Fruit fly (Drosophila melanogaster) whole organism, embryonic: ENCODE results near the gene CG3505.
A peak's percentile ranks its signal among the peaks of the same experiment; 100 is the strongest.

Experiments used
- Aef1 ChIP-seq: fragments of 200-800 bp; sonication (Bioruptor generic); IDR thresholded peaks from 3 replicates; pipeline ENCODE4 v1.3.6; 2022; ENCODE audit warnings: missing biosample characterization, missing genetic modification characterization
- CG10959 ChIP-seq: fragments of 200-800 bp; sonication (Bioruptor generic); IDR thresholded peaks from 2 replicates; pipeline ENCODE4 v1.3.6; 2022; ENCODE audit warnings: missing biosample characterization, missing genetic modification characterization
- CG13296 ChIP-seq: fragments of 200-800 bp; sonication (Bioruptor generic); optimal IDR thresholded peaks from 3 replicates; lab custom pipeline; 2018; ENCODE audit warnings: missing biosample characterization, mild to moderate bottlenecking, missing genetic modification characterization
- CG15514 ChIP-seq: fragments of 200-800 bp; sonication (Bioruptor generic); optimal IDR thresholded peaks from 3 replicates; lab custom pipeline; 2017; ENCODE audit warnings: missing biosample characterization, missing genetic modification characterization, mild to moderate bottlenecking, moderate library complexity, missing genetic modification reagents
- CG17359 ChIP-seq: fragments of 200-800 bp; sonication (Bioruptor generic); optimal IDR thresholded peaks from 3 replicates; lab custom pipeline; 2018; ENCODE audit warnings: missing biosample characterization, mild to moderate bottlenecking, missing genetic modification characterization, moderate library complexity
- CG17612 ChIP-seq: fragments of 200-800 bp; sonication (Bioruptor generic); IDR thresholded peaks from 2 replicates; pipeline ENCODE4 v1.3.6; 2022; ENCODE audit warnings: missing biosample characterization, missing genetic modification characterization
- CG18476 ChIP-seq: fragments of 200-800 bp; sonication (Bioruptor generic); optimal IDR thresholded peaks from 2 replicates; lab custom pipeline; 2016; ENCODE audit warnings: missing biosample characterization, mild to moderate bottlenecking, missing genetic modification characterization
- CG30431 ChIP-seq: fragments of 200-800 bp; sonication (Bioruptor generic); optimal IDR thresholded peaks from 2 replicates; lab custom pipeline; 2017; ENCODE audit warnings: missing biosample characterization, missing genetic modification characterization
- CG31365 ChIP-seq: fragments of 200-800 bp; sonication (Bioruptor generic); optimal IDR thresholded peaks from 2 replicates; lab custom pipeline; 2018; ENCODE audit warnings: missing biosample characterization, mild to moderate bottlenecking, missing genetic modification characterization
- CG33557 ChIP-seq: fragments of 200-800 bp; sonication (Bioruptor generic); optimal IDR thresholded peaks from 2 replicates; lab custom pipeline; 2019; ENCODE audit warnings: missing biosample characterization, mild to moderate bottlenecking, missing genetic modification characterization, moderate library complexity
- CG6854 ChIP-seq: fragments of 200-800 bp; sonication (Bioruptor generic); optimal IDR thresholded peaks from 3 replicates; lab custom pipeline; 2017; ENCODE audit warnings: missing biosample characterization, mild to moderate bottlenecking, missing genetic modification characterization
- CG8478 ChIP-seq: fragments of >200 bp; optimal IDR thresholded peaks from 2 replicates; lab custom pipeline; 2018
- CG9876 ChIP-seq: fragments of 200-800 bp; sonication (Bioruptor generic); optimal IDR thresholded peaks from 2 replicates; lab custom pipeline; 2016; ENCODE audit warnings: missing biosample characterization, missing genetic modification characterization
- Dll ChIP-seq: fragments of 200-800 bp; sonication (Bioruptor generic); IDR thresholded peaks from 4 replicates; pipeline ENCODE4 v1.3.6; 2022; ENCODE audit warnings: missing biosample characterization, missing genetic modification characterization; ENCODE audit not compliant: partially characterized antibody
- Eip74EF ChIP-seq, 2 experiments: fragments of 200-800 bp in 1 of 2; fragments of >200 bp in 1 of 2; sonication (Bioruptor generic) in 1 of 2; optimal IDR thresholded peaks; 2 replicates each; lab custom pipeline; 2017 to 2019; ENCODE audit warnings: missing biosample characterization in 2 of 2, missing genetic modification characterization in 2 of 2, mild to moderate bottlenecking in 1 of 2, moderate library complexity in 1 of 2
- MTF-1 ChIP-seq: fragments of 200-800 bp; sonication (Bioruptor generic); optimal IDR thresholded peaks from 2 replicates; lab custom pipeline; 2018; ENCODE audit warnings: missing biosample characterization, mild to moderate bottlenecking, missing genetic modification characterization, borderline replicate concordance
- Med ChIP-seq: fragments of 200-800 bp; sonication (Bioruptor generic); peaks from one replicate; lab custom pipeline; 2016; ENCODE audit warnings: missing biosample characterization, missing genetic modification characterization, mild to moderate bottlenecking, inconsistent platforms, moderate library complexity
- Mrtf ChIP-seq: fragments of 200-800 bp; sonication (Bioruptor generic); IDR thresholded peaks from 3 replicates; pipeline ENCODE4 v1.3.6; 2022; ENCODE audit warnings: missing biosample characterization, missing genetic modification characterization
- NFAT ChIP-seq: fragments of 200-800 bp; sonication (Bioruptor generic); IDR thresholded peaks from 2 replicates; pipeline ENCODE4 v1.3.6; 2022; ENCODE audit warnings: missing biosample characterization, missing genetic modification characterization
- Oaz ChIP-seq: fragments of 200-800 bp; sonication (Bioruptor generic); IDR thresholded peaks from 2 replicates; pipeline ENCODE4 v1.3.6; 2022; ENCODE audit warnings: missing biosample characterization, missing genetic modification characterization
- Scr ChIP-seq: fragments of 200-800 bp; sonication (Bioruptor generic); IDR thresholded peaks from 2 replicates; pipeline ENCODE4 v1.3.6; 2022; ENCODE audit warnings: missing biosample characterization, missing genetic modification characterization; ENCODE audit not compliant: partially characterized antibody
- Sry-δ ChIP-seq: fragments of 200-800 bp; sonication (Bioruptor generic); optimal IDR thresholded peaks from 2 replicates; lab custom pipeline; 2016; ENCODE audit warnings: missing biosample characterization, missing genetic modification characterization
- aop ChIP-seq: fragments of 200-800 bp; sonication (Bioruptor generic); IDR thresholded peaks from 2 replicates; pipeline ENCODE4 v1.3.6; 2022; ENCODE audit warnings: missing biosample characterization, missing genetic modification characterization
- ato ChIP-seq: fragments of 200-800 bp; sonication (Bioruptor generic); IDR thresholded peaks from 2 replicates; pipeline ENCODE4 v1.3.6; 2022; ENCODE audit warnings: missing biosample characterization, missing genetic modification characterization; ENCODE audit not compliant: partially characterized antibody
- bigmax ChIP-seq: fragments of 200-800 bp; sonication (Bioruptor generic); optimal IDR thresholded peaks from 2 replicates; lab custom pipeline; 2018; ENCODE audit warnings: missing biosample characterization, mild to moderate bottlenecking, missing genetic modification characterization
- br ChIP-seq: fragments of >200 bp; optimal IDR thresholded peaks from 2 replicates; lab custom pipeline; 2017
- cas ChIP-seq: fragments of 200-800 bp; sonication (Bioruptor generic); IDR thresholded peaks from 2 replicates; pipeline ENCODE4 v1.3.6; 2022; ENCODE audit warnings: missing biosample characterization, missing genetic modification characterization
- chn ChIP-seq: fragments of 200-800 bp; sonication (Bioruptor generic); optimal IDR thresholded peaks from 2 replicates; lab custom pipeline; 2016; ENCODE audit warnings: missing biosample characterization, missing genetic modification characterization
- crp ChIP-seq, 2 experiments: fragments of 200-800 bp; sonication (Bioruptor generic); optimal IDR thresholded peaks; 2 replicates in 1 of 2; 3 replicates in 1 of 2; lab custom pipeline; 2017; ENCODE audit warnings: missing biosample characterization in 2 of 2, missing genetic modification characterization in 2 of 2, mild to moderate bottlenecking in 1 of 2, moderate library complexity in 1 of 2
- esg ChIP-seq: fragments of 200-800 bp; sonication (Bioruptor generic); conservative IDR thresholded peaks from 2 replicates; pipeline ENCODE4 v1.3.6; 2022; ENCODE audit warnings: missing biosample characterization, missing genetic modification characterization
- ftz-f1 ChIP-seq: fragments of 200-800 bp; sonication (Bioruptor generic); optimal IDR thresholded peaks from 2 replicates; lab custom pipeline; 2016; ENCODE audit warnings: missing biosample characterization, missing genetic modification characterization
- gcm ChIP-seq: fragments of 200-800 bp; sonication (Bioruptor generic); optimal IDR thresholded peaks from 2 replicates; lab custom pipeline; 2019; ENCODE audit warnings: missing biosample characterization, mild to moderate bottlenecking, missing genetic modification characterization, moderate library complexity
- ham ChIP-seq: fragments of 200-800 bp; sonication (Bioruptor generic); IDR thresholded peaks from 2 replicates; pipeline ENCODE4 v1.3.6; 2022; ENCODE audit warnings: missing biosample characterization, missing genetic modification characterization
- hb ChIP-seq: fragments of 200-800 bp; sonication (Bioruptor generic); IDR thresholded peaks from 3 replicates; pipeline ENCODE4 v1.3.6; 2022; ENCODE audit warnings: missing biosample characterization, missing genetic modification characterization; ENCODE audit not compliant: partially characterized antibody
- her ChIP-seq: fragments of 200-800 bp; sonication (Bioruptor generic); optimal IDR thresholded peaks from 2 replicates; lab custom pipeline; 2016; ENCODE audit warnings: missing biosample characterization, missing genetic modification characterization
- kah ChIP-seq: fragments of 200-800 bp; sonication (Bioruptor generic); optimal IDR thresholded peaks from 2 replicates; lab custom pipeline; 2018; ENCODE audit warnings: missing biosample characterization, mild to moderate bottlenecking, missing genetic modification characterization
- kay ChIP-seq: fragments of 200-800 bp; sonication (Bioruptor generic); optimal IDR thresholded peaks from 2 replicates; lab custom pipeline; 2016; ENCODE audit warnings: missing biosample characterization, missing genetic modification characterization
- lov ChIP-seq, 2 experiments: fragments of 200-800 bp in 1 of 2; fragments of >200 bp in 1 of 2; sonication (Bioruptor generic) in 1 of 2; IDR thresholded peaks in 1 of 2; optimal IDR thresholded peaks in 1 of 2; 2 replicates in 1 of 2; 3 replicates in 1 of 2; pipeline versions ENCODE4 v1.3.6 to Lab custom; 2017 to 2022; ENCODE audit warnings: missing biosample characterization in 1 of 2, missing genetic modification characterization in 1 of 2
- luna ChIP-seq: fragments of 200-800 bp; sonication (Bioruptor generic); optimal IDR thresholded peaks from 2 replicates; lab custom pipeline; 2016; ENCODE audit warnings: missing biosample characterization, missing genetic modification characterization
- mld ChIP-seq: fragments of 200-800 bp; sonication (Bioruptor generic); IDR thresholded peaks from 3 replicates; pipeline ENCODE4 v1.3.6; 2022; ENCODE audit warnings: missing biosample characterization, missing genetic modification characterization; ENCODE audit not compliant: partially characterized antibody
- nau ChIP-seq: fragments of 200-800 bp; sonication (Bioruptor generic); optimal IDR thresholded peaks from 3 replicates; lab custom pipeline; 2017; ENCODE audit warnings: missing biosample characterization, mild to moderate bottlenecking, missing genetic modification characterization, missing genetic modification reagents
- nom ChIP-seq: fragments of 200-800 bp; sonication (Bioruptor generic); optimal IDR thresholded peaks from 2 replicates; lab custom pipeline; 2017; ENCODE audit warnings: missing biosample characterization, missing genetic modification characterization, mild to moderate bottlenecking, moderate library complexity, missing genetic modification reagents
- oc ChIP-seq: fragments of 200-800 bp; sonication (Bioruptor generic); optimal IDR thresholded peaks from 2 replicates; lab custom pipeline; 2018; ENCODE audit warnings: missing biosample characterization, mild to moderate bottlenecking, missing genetic modification characterization, moderate library complexity
- row ChIP-seq: fragments of 200-800 bp; sonication (Bioruptor generic); IDR thresholded peaks from 3 replicates; pipeline ENCODE4 v1.3.6; 2022; ENCODE audit warnings: missing biosample characterization, missing genetic modification characterization
- schlank ChIP-seq: fragments of 200-800 bp; sonication (Bioruptor generic); optimal IDR thresholded peaks from 2 replicates; lab custom pipeline; 2018; ENCODE audit warnings: missing biosample characterization, mild to moderate bottlenecking, missing genetic modification characterization
- sim ChIP-seq: fragments of 200-800 bp; sonication (Bioruptor generic); IDR thresholded peaks from 2 replicates; pipeline ENCODE4 v1.3.6; 2022; ENCODE audit warnings: missing biosample characterization, missing genetic modification characterization
- sima ChIP-seq: fragments of 200-800 bp; sonication (Bioruptor generic); optimal IDR thresholded peaks from 2 replicates; lab custom pipeline; 2016; ENCODE audit warnings: missing biosample characterization, missing genetic modification characterization
- unc-4 ChIP-seq: fragments of 200-800 bp; sonication (Bioruptor generic); IDR thresholded peaks from 2 replicates; pipeline ENCODE4 v1.3.6; 2022; ENCODE audit warnings: missing biosample characterization, missing genetic modification characterization; ENCODE audit not compliant: partially characterized antibody
- wdn ChIP-seq: fragments of 200-800 bp; sonication (Bioruptor generic); IDR thresholded peaks from 2 replicates; pipeline ENCODE4 v1.3.6; 2022; ENCODE audit warnings: missing biosample characterization, missing genetic modification characterization
- zen ChIP-seq: fragments of 200-800 bp; sonication (Bioruptor generic); optimal IDR thresholded peaks from 3 replicates; lab custom pipeline; 2018; ENCODE audit warnings: missing biosample characterization, mild to moderate bottlenecking, missing genetic modification characterization, moderate library complexity
- zfh1 ChIP-seq: fragments of 200-800 bp; sonication (Bioruptor generic); IDR thresholded peaks from 3 replicates; pipeline ENCODE4 v1.3.6; 2022; ENCODE audit warnings: missing biosample characterization, missing genetic modification characterization

Gene CG3505

dm6 chr3R:14706354-14706753 lies 49.1 kb downstream of the CG3505 start (continued):
- TF ChIP-seq nom (GFP tag; lab: Kevin White, UChicago) (no peak), CG18476 (no peak), sim (GFP tag; lab: Robert Waterston, UW) (no peak), sima (GFP tag; lab: Kevin White, UChicago) (no peak), oc (tag; lab: Kevin White, UChicago) (peak; percentile 2), nau (GFP tag; lab: Kevin White, UChicago) (no peak), Dll (no peak), ato (GFP tag; lab: Robert Waterston, UW) (no peak), Oaz (GFP tag; lab: Robert Waterston, UW) (no peak), chn (GFP tag; lab: Kevin White, UChicago) (no peak), CG8478 (lab: Kevin White, UChicago) (no peak), Mrtf (GFP tag; lab: Robert Waterston, UW) (no peak), her (no peak), NFAT (GFP tag; lab: Robert Waterston, UW) (no peak), bigmax (GFP tag; lab: Kevin White, UChicago) (no peak), row (no peak), aop (GFP tag; lab: Robert Waterston, UW) (no peak), CG13296 (GFP tag; lab: Kevin White, UChicago) (no peak), CG15514 (GFP tag; lab: Kevin White, UChicago) (no peak), br (no peak), Sry-δ (GFP tag; lab: Kevin White, UChicago) (no peak), ham (GFP tag; lab: Robert Waterston, UW) (no peak), CG6854 (no peak), Eip74EF (GFP tag; optimal IDR thresholded peaks at IDR 0.05; lab: Kevin White, UChicago) (peak in 1 of 2 experiments; percentile 23), wdn (GFP tag; lab: Robert Waterston, UW) (peak; percentile 40; the same call in 1 of the 2 replicates), Scr (no peak), CG17359 (tag; lab: Kevin White, UChicago) (peak; percentile 33), lov (optimal IDR thresholded peaks at IDR 0.05; lab: Kevin White, UChicago) (no peak), lov (GFP tag; IDR thresholded peaks at IDR 0.05; lab: Robert Waterston, UW) (no peak), CG30431 (GFP tag; lab: Kevin White, UChicago) (no peak), CG33557 (GFP tag; lab: Kevin White, UChicago) (no peak), CG9876 (GFP tag; lab: Kevin White, UChicago) (no peak), zen (tag; lab: Kevin White, UChicago) (no peak), CG17612 (no peak), cas (GFP tag; lab: Robert Waterston, UW) (no peak), zfh1 (GFP tag; lab: Robert Waterston, UW) (0 out of 3 replicates have a peak, but pooled peaks have one; percentile 42), schlank (no peak), hb (no peak), esg (GFP tag; lab: Robert Waterston, UW) (no peak), ftz-f1 (GFP tag; lab: Kevin White, UChicago) (no peak), CG31365 (tag; lab: Kevin White, UChicago) (no peak), crp (GFP tag; optimal IDR thresholded peaks at IDR 0.05; lab: Kevin White, UChicago) (no peak), unc-4 (GFP tag; lab: Robert Waterston, UW) (no peak), CG10959 (GFP tag; lab: Robert Waterston, UW) (no peak), mld (GFP tag; lab: Robert Waterston, UW) (no peak), kay (GFP tag; lab: Kevin White, UChicago) (no peak), Med (GFP tag; lab: Kevin White, UChicago) (no peak), MTF-1 (no peak), luna (no peak), Aef1 (no peak), gcm (GFP tag; lab: Kevin White, UChicago) (no peak), kah (GFP tag; lab: Kevin White, UChicago) (no peak)
